Worm (Caenorhabditis elegans) whole organism, L2 larva: ENCODE data around the gene C18H7.6.

Experiments
- R02D3.7 ChIP-seq: fragments of 150-350 bp; optimal IDR thresholded peaks from 2 replicates; lab custom pipeline; 2014; ENCODE audit warnings: missing biosample characterization, missing genetic modification characterization
- ZK546.5 ChIP-seq: sonication (generic microtip); optimal IDR thresholded peaks from 2 replicates; lab custom pipeline; 2017; ENCODE audit warnings: missing biosample characterization, missing genetic modification characterization
- egl-27 ChIP-seq: sonication (generic microtip); optimal IDR thresholded peaks from 3 replicates; lab custom pipeline; 2017; ENCODE audit warnings: missing biosample characterization, missing genetic modification reagents, missing genetic modification characterization
- lin-13 ChIP-seq: fragments of 150-350 bp; optimal IDR thresholded peaks from 2 replicates; lab custom pipeline; 2014; ENCODE audit warnings: missing biosample characterization, missing genetic modification reagents, missing genetic modification characterization
- lin-39 ChIP-seq: fragments of 150-350 bp; optimal IDR thresholded peaks from 2 replicates; lab custom pipeline; 2014; ENCODE audit warnings: missing biosample characterization, missing genetic modification reagents, missing genetic modification characterization
- lsy-2 ChIP-seq, 2 experiments: fragments of 150-350 bp in 1 of 2; sonication (generic microtip) in 1 of 2; optimal IDR thresholded peaks; 2 replicates each; lab custom pipeline; 2014 to 2017; ENCODE audit warnings: missing biosample characterization in 2 of 2, missing genetic modification characterization in 2 of 2
- nhr-25 ChIP-seq: fragments of 150-350 bp; sonication (generic microtip); optimal IDR thresholded peaks from 3 replicates; lab custom pipeline; 2014; ENCODE audit warnings: missing biosample characterization, missing genetic modification characterization
- nhr-77 ChIP-seq: fragments of 150-350 bp; optimal IDR thresholded peaks from 2 replicates; lab custom pipeline; 2014; ENCODE audit warnings: missing biosample characterization, missing genetic modification characterization
- sma-3 ChIP-seq: sonication (generic microtip); optimal IDR thresholded peaks from 2 replicates; lab custom pipeline; 2016; ENCODE audit warnings: missing genetic modification reagents, missing genetic modification characterization, missing compliant biosample characterization
- unc-39 ChIP-seq: fragments of 150-350 bp; optimal IDR thresholded peaks from 2 replicates; lab custom pipeline; 2014; ENCODE audit warnings: missing biosample characterization, missing genetic modification characterization
- unc-62 ChIP-seq: fragments of 150-350 bp; optimal IDR thresholded peaks from 2 replicates; lab custom pipeline; 2014; ENCODE audit warnings: missing biosample characterization, missing genetic modification reagents, missing genetic modification characterization
- zag-1 ChIP-seq: fragments of 150-350 bp; optimal IDR thresholded peaks from 2 replicates; lab custom pipeline; 2014; ENCODE audit warnings: missing biosample characterization, missing genetic modification characterization
- ztf-11 ChIP-seq: sonication (generic microtip); optimal IDR thresholded peaks from 2 replicates; lab custom pipeline; 2017; ENCODE audit warnings: missing biosample characterization, missing genetic modification characterization
- ztf-4 ChIP-seq: fragments of 150-350 bp; optimal IDR thresholded peaks from 2 replicates; lab custom pipeline; 2014; ENCODE audit warnings: missing biosample characterization, missing genetic modification characterization

DNA sequence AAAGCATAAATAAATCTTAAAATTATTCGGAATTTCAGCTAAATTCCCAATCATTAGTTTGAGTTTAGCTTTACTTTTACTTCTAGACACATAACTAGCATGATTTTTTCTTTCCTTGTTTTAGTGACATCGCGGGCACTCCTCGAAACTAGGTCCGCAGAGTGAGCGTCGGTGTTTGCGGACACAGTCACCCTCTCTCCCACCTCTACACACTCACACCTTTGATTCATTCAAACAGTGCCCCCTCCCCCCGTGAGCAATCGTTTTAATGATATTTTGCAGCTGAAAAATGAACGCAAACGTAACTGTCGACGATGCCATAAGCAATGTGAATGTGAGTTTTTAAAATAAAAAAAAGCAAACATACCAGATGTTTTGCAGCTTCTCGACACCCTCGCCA lies 19.8 kb downstream of the C18H7.6 start, which contains the start of gene gex-2:
- TF ChIP-seq nhr-77 (tag; lab: Kevin White, UChicago) (no peak), lin-13 (GFP tag; lab: Kevin White, UChicago) (no peak), lin-39 (tag; lab: Kevin White, UChicago) (no peak), sma-3 (no peak), unc-62 (GFP tag; lab: Kevin White, UChicago) (no peak), zag-1 (no peak), unc-39 (tag; lab: Kevin White, UChicago) (no peak), egl-27 (no peak), lsy-2 (tag; optimal IDR thresholded peaks at IDR 0.05; lab: Kevin White, UChicago) (no peak), ztf-11 (tag; lab: Kevin White, UChicago) (no peak), R02D3.7 (tag; lab: Kevin White, UChicago) (no peak), ZK546.5 (tag; lab: Kevin White, UChicago) (no peak), ztf-4 (tag; lab: Kevin White, UChicago) (no peak), nhr-25 (tag; lab: Kevin White, UChicago) (no peak)
